Worm (Caenorhabditis elegans) whole organism, late embryonic: ENCODE measurements around the gene mlc-2.

ENCODE experiments used
- K02D7.2 ChIP-seq: sonication (generic microtip); optimal IDR thresholded peaks from 2 replicates; lab custom pipeline; 2017; ENCODE audit warnings: mild to moderate bottlenecking, missing genetic modification characterization, missing compliant biosample characterization
- T23F11.4 ChIP-seq: fragments of 200-800 bp; sonication (Bioruptor generic); optimal IDR thresholded peaks from 2 replicates; lab custom pipeline; 2018; ENCODE audit warnings: mild to moderate bottlenecking, missing genetic modification characterization, missing compliant biosample characterization
- ahr-1 ChIP-seq: sonication (generic microtip); optimal IDR thresholded peaks from 2 replicates; lab custom pipeline; 2016; ENCODE audit warnings: missing genetic modification characterization, missing compliant biosample characterization
- ama-1 ChIP-seq: fragments of 150-350 bp; optimal IDR thresholded peaks from 2 replicates; lab custom pipeline; 2014
- ceh-14 ChIP-seq: sonication (generic microtip); optimal IDR thresholded peaks from 2 replicates; lab custom pipeline; 2016; ENCODE audit warnings: missing genotype, missing genetic modification characterization, missing compliant biosample characterization
- ceh-18 ChIP-seq: sonication (generic microtip); optimal IDR thresholded peaks from 2 replicates; lab custom pipeline; 2016; ENCODE audit warnings: missing genetic modification characterization, missing compliant biosample characterization
- ceh-2 ChIP-seq: sonication (generic microtip); optimal IDR thresholded peaks from 2 replicates; lab custom pipeline; 2016; ENCODE audit warnings: missing genotype, missing genetic modification characterization, missing compliant biosample characterization
- ceh-22 ChIP-seq: sonication (generic microtip); optimal IDR thresholded peaks from 2 replicates; lab custom pipeline; 2017; ENCODE audit warnings: missing biosample characterization, missing genetic modification characterization
- ceh-30 ChIP-seq: fragments of 150-350 bp; optimal IDR thresholded peaks from 2 replicates; lab custom pipeline; 2014; ENCODE audit warnings: missing biosample characterization, missing genetic modification characterization
- ceh-31 ChIP-seq: sonication (generic microtip); optimal IDR thresholded peaks from 2 replicates; lab custom pipeline; 2016; ENCODE audit warnings: missing genetic modification characterization, missing compliant biosample characterization
- ceh-9 ChIP-seq: sonication (generic microtip); optimal IDR thresholded peaks from 2 replicates; lab custom pipeline; 2016; ENCODE audit warnings: mild to moderate bottlenecking, missing genetic modification characterization, inconsistent platforms, missing compliant biosample characterization
- che-1 ChIP-seq: sonication (generic microtip); optimal IDR thresholded peaks from 2 replicates; lab custom pipeline; 2016; ENCODE audit warnings: mild to moderate bottlenecking, missing genetic modification characterization, missing compliant biosample characterization
- dve-1 ChIP-seq: sonication (generic microtip); optimal IDR thresholded peaks from 2 replicates; lab custom pipeline; 2017; ENCODE audit warnings: antibody characterized with exemption, mild to moderate bottlenecking, missing genetic modification characterization, missing compliant biosample characterization
- elt-2 ChIP-seq: sonication (generic microtip); optimal IDR thresholded peaks from 2 replicates; lab custom pipeline; 2016; ENCODE audit warnings: missing genetic modification reagents, missing genetic modification characterization, missing compliant biosample characterization
- elt-4 ChIP-seq: sonication (generic microtip); optimal IDR thresholded peaks from 2 replicates; lab custom pipeline; 2016; ENCODE audit warnings: missing genetic modification characterization, missing compliant biosample characterization
- ets-4 ChIP-seq: sonication (generic microtip); optimal IDR thresholded peaks from 2 replicates; lab custom pipeline; 2016; ENCODE audit warnings: missing genetic modification characterization, missing compliant biosample characterization
- hlh-13 ChIP-seq: fragments of 200-800 bp; sonication (Bioruptor generic); optimal IDR thresholded peaks from 2 replicates; lab custom pipeline; 2018; ENCODE audit warnings: mild to moderate bottlenecking, missing genetic modification characterization, missing compliant biosample characterization
- lin-11 ChIP-seq: fragments of 200-800 bp; sonication (Bioruptor generic); optimal IDR thresholded peaks from 2 replicates; lab custom pipeline; 2018; ENCODE audit warnings: mild to moderate bottlenecking, missing genetic modification characterization, missing compliant biosample characterization
- madf-2 ChIP-seq: sonication (generic microtip); optimal IDR thresholded peaks from 2 replicates; lab custom pipeline; 2017; ENCODE audit warnings: missing genetic modification characterization, missing compliant biosample characterization
- mec-3 ChIP-seq: sonication (generic microtip); optimal IDR thresholded peaks from 2 replicates; lab custom pipeline; 2016; ENCODE audit warnings: borderline replicate concordance, missing genetic modification characterization, missing compliant biosample characterization
- nfya-1 ChIP-seq: sonication (generic microtip); optimal IDR thresholded peaks from 2 replicates; lab custom pipeline; 2017; ENCODE audit warnings: missing genetic modification characterization, mild to moderate bottlenecking, missing compliant biosample characterization, antibody characterized with exemption, moderate library complexity
- nhr-11 ChIP-seq: fragments of 150-350 bp; optimal IDR thresholded peaks from 2 replicates; lab custom pipeline; 2014; ENCODE audit warnings: missing biosample characterization, missing genetic modification characterization
- odd-2 ChIP-seq: sonication (generic microtip); optimal IDR thresholded peaks from 2 replicates; lab custom pipeline; 2017; ENCODE audit warnings: antibody characterized with exemption, mild to moderate bottlenecking, missing genetic modification characterization, missing compliant biosample characterization
- pag-3 ChIP-seq: sonication (generic microtip); optimal IDR thresholded peaks from 2 replicates; lab custom pipeline; 2016; ENCODE audit warnings: missing compliant biosample characterization, missing genetic modification characterization, borderline replicate concordance
- pax-1 ChIP-seq: fragments of 150-350 bp; optimal IDR thresholded peaks from 2 replicates; lab custom pipeline; 2014; ENCODE audit warnings: missing biosample characterization, missing genetic modification characterization
- pha-4 ChIP-seq: fragments of 150-350 bp; optimal IDR thresholded peaks from 2 replicates; lab custom pipeline; 2018; ENCODE audit warnings: missing biosample characterization, missing genetic modification reagents, missing genetic modification characterization
- pros-1 ChIP-seq: fragments of 150-350 bp; optimal IDR thresholded peaks from 2 replicates; lab custom pipeline; 2014; ENCODE audit warnings: missing biosample characterization, missing genetic modification reagents, missing genetic modification characterization
- rnt-1 ChIP-seq: sonication (generic microtip); optimal IDR thresholded peaks from 2 replicates; lab custom pipeline; 2016; ENCODE audit warnings: missing genetic modification characterization, missing compliant biosample characterization
- syd-9 ChIP-seq: sonication (generic microtip); optimal IDR thresholded peaks from 2 replicates; lab custom pipeline; 2016; ENCODE audit warnings: mild to moderate bottlenecking, missing genetic modification characterization, moderate library complexity, missing compliant biosample characterization
- ttx-3 ChIP-seq: sonication (generic microtip); optimal IDR thresholded peaks from 2 replicates; lab custom pipeline; 2016; ENCODE audit warnings: missing genetic modification reagents, missing genetic modification characterization, missing compliant biosample characterization
- unc-3 ChIP-seq, 2 experiments: fragments of 200-800 bp in 1 of 2; sonication (Bioruptor generic) in 1 of 2; sonication (generic microtip) in 1 of 2; conservative IDR thresholded peaks in 1 of 2; optimal IDR thresholded peaks in 1 of 2; 2 replicates each; pipeline versions ENCODE4 v1.3.6 to Lab custom; 2016 to 2022; ENCODE audit warnings: missing compliant biosample characterization in 2 of 2, missing genetic modification characterization in 2 of 2, missing genetic modification reagents in 1 of 2
- unc-42 ChIP-seq: sonication (generic microtip); optimal IDR thresholded peaks from 2 replicates; lab custom pipeline; 2016; ENCODE audit warnings: missing genotype, missing genetic modification characterization, missing compliant biosample characterization
- unc-55 ChIP-seq: sonication (generic microtip); optimal IDR thresholded peaks from 2 replicates; lab custom pipeline; 2017; ENCODE audit warnings: missing biosample characterization, missing genetic modification reagents, missing genetic modification characterization
- zip-5 ChIP-seq: sonication (generic microtip); optimal IDR thresholded peaks from 2 replicates; lab custom pipeline; 2016; ENCODE audit warnings: missing genetic modification characterization, missing compliant biosample characterization

The mlc-2 gene

ce11 chrX:17479694-17480574 is 23.5 kb upstream of the mlc-2 start (continued):
- TF ChIP-seq unc-3 (GFP tag; conservative IDR thresholded peaks at IDR 0.05; lab: Robert Waterston, UW) (no peak; the same call in 1 of the 2 replicates), unc-3 (tag; optimal IDR thresholded peaks at IDR 0.05; lab: Kevin White, UChicago) (peak; percentile 35), pros-1 (tag; lab: Kevin White, UChicago) (peak; percentile 58), madf-2 (tag; lab: Kevin White, UChicago) (no peak), ets-4 (peak; percentile 42), ama-1 (lab: Kevin White, UChicago) (peak; percentile 32), nfya-1 (tag; lab: Kevin White, UChicago) (peak; percentile 81), hlh-13 (no peak), ceh-2 (tag; lab: Kevin White, UChicago) (peak; percentile 48), pha-4 (tag; lab: Kevin White, UChicago) (no peak), unc-42 (tag; lab: Kevin White, UChicago) (peak; percentile 64), K02D7.2 (tag; lab: Kevin White, UChicago) (no peak), elt-2 (tag; lab: Kevin White, UChicago) (no peak), che-1 (no peak), rnt-1 (tag; lab: Kevin White, UChicago) (peak; percentile 92), T23F11.4 (GFP tag; lab: Kevin White, UChicago) (no peak), ceh-30 (no peak), unc-55 (GFP tag; lab: Kevin White, UChicago) (peak; percentile 89), ahr-1 (tag; lab: Kevin White, UChicago) (no peak)

ce11 chrX:17478677-17479076 is 22.3 kb upstream of the mlc-2 start:
- TF ChIP-seq ttx-3 (tag; lab: Kevin White, UChicago) (no peak), elt-2 (tag; lab: Kevin White, UChicago) (peak; percentile 18)

ce11 chrX:17475974-17476373 is 19.6 kb upstream of the mlc-2 start:
- no peak for TF ChIP-seq ceh-14 (tag; lab: Kevin White, UChicago)
- TF ChIP-seq ceh-18 (tag; lab: Kevin White, UChicago) = no peak
- peak; percentile 72 for TF ChIP-seq elt-2 (tag; lab: Kevin White, UChicago)

ce11 chrX:17474521-17475170 is 18.3 kb upstream of the mlc-2 start, which contains the start of gene tps-1:
Gene tps-1 (minus strand): TSS chrX:17474534.
- TF ChIP-seq ceh-9 (tag; lab: Kevin White, UChicago) = no peak
- TF ChIP-seq elt-2 (tag; lab: Kevin White, UChicago) = peak; percentile 3
- TF ChIP-seq, all 69 proteins: peak for 1

ce11 chrX:17472917-17473316 is 16.5 kb upstream of the mlc-2 start:
- TF ChIP-seq pros-1 (tag; lab: Kevin White, UChicago) (no peak), zip-5 (tag; lab: Kevin White, UChicago) (no peak), ceh-22 (tag; lab: Kevin White, UChicago) (no peak), mec-3 (tag; lab: Kevin White, UChicago) (no peak), syd-9 (tag; lab: Kevin White, UChicago) (no peak), elt-4 (tag; lab: Kevin White, UChicago) (no peak), unc-3 (GFP tag; conservative IDR thresholded peaks at IDR 0.05; lab: Robert Waterston, UW) (no peak), unc-3 (tag; optimal IDR thresholded peaks at IDR 0.05; lab: Kevin White, UChicago) (no peak), ceh-18 (tag; lab: Kevin White, UChicago) (no peak), nhr-11 (tag; lab: Kevin White, UChicago) (no peak), pag-3 (tag; lab: Kevin White, UChicago) (no peak), odd-2 (tag; lab: Kevin White, UChicago) (no peak), hlh-13 (no peak), pax-1 (tag; lab: Kevin White, UChicago) (no peak), ceh-31 (tag; lab: Kevin White, UChicago) (no peak), dve-1 (no peak), lin-11 (tag; lab: Kevin White, UChicago) (no peak)
